Worm (Caenorhabditis elegans) whole organism, young adult: ENCODE data around the gene nhr-88.

ENCODE experiments used
- B0035.1 ChIP-seq: sonication (generic microtip); optimal IDR thresholded peaks from 2 replicates; lab custom pipeline; 2016; ENCODE audit warnings: missing genetic modification characterization, mild to moderate bottlenecking, missing compliant biosample characterization, missing genotype, missing genetic modification reagents
- B0261.1 ChIP-seq: sonication (generic microtip); optimal IDR thresholded peaks from 2 replicates; lab custom pipeline; 2016; ENCODE audit warnings: mild to moderate bottlenecking, missing genetic modification characterization, moderate library complexity, missing compliant biosample characterization
- B0336.3 ChIP-seq: fragments of 200-800 bp; sonication (Bioruptor generic); IDR thresholded peaks from 2 replicates; pipeline ENCODE4 v1.3.6; 2022; ENCODE audit warnings: missing genetic modification characterization, missing compliant biosample characterization
- F10E7.11 ChIP-seq: sonication (generic microtip); optimal IDR thresholded peaks from 2 replicates; lab custom pipeline; 2017; ENCODE audit warnings: mild to moderate bottlenecking, missing genetic modification characterization, moderate library complexity, missing compliant biosample characterization
- F39B2.1 ChIP-seq: fragments of 200-800 bp; sonication (Bioruptor generic); IDR thresholded peaks from 2 replicates; pipeline ENCODE4 v1.3.6; 2022; ENCODE audit warnings: missing genetic modification reagents, missing genetic modification characterization, missing compliant biosample characterization
- F49E8.2 ChIP-seq: sonication (generic microtip); optimal IDR thresholded peaks from 3 replicates; lab custom pipeline; 2017; ENCODE audit warnings: missing genetic modification characterization, mild to moderate bottlenecking, missing compliant biosample characterization, antibody characterized with exemption, moderate library complexity; ENCODE audit not compliant: insufficient read depth
- Y67H2A.10 ChIP-seq: fragments of 200-800 bp; sonication (Bioruptor generic); conservative IDR thresholded peaks from 2 replicates; pipeline ENCODE4 v1.3.6; 2022; ENCODE audit warnings: missing genetic modification reagents, missing genetic modification characterization, missing compliant biosample characterization
- Y79H2A.3 ChIP-seq: fragments of 200-800 bp; sonication (Bioruptor generic); conservative IDR thresholded peaks from 2 replicates; pipeline ENCODE4 v1.3.6; 2022; ENCODE audit warnings: missing genetic modification reagents, missing genetic modification characterization, missing compliant biosample characterization
- Y95B8A.8 ChIP-seq: fragments of 200-800 bp; sonication (Bioruptor generic); IDR thresholded peaks from 2 replicates; pipeline ENCODE4 v1.3.6; 2022; ENCODE audit warnings: missing genetic modification reagents, missing genetic modification characterization, missing compliant biosample characterization
- bed-1 ChIP-seq: fragments of 200-800 bp; sonication (Bioruptor generic); IDR thresholded peaks from 2 replicates; pipeline ENCODE4 v1.3.6; 2022; ENCODE audit warnings: missing genetic modification reagents, missing genetic modification characterization, missing compliant biosample characterization
- ceh-27 ChIP-seq: fragments of 200-800 bp; sonication (Bioruptor generic); optimal IDR thresholded peaks from 2 replicates; lab custom pipeline; 2018; ENCODE audit warnings: mild to moderate bottlenecking, missing genetic modification characterization, moderate library complexity, missing compliant biosample characterization
- ceh-58 ChIP-seq: fragments of 200-800 bp; sonication (Bioruptor generic); IDR thresholded peaks from 2 replicates; pipeline ENCODE4 v1.3.6; 2022; ENCODE audit warnings: missing genetic modification characterization, missing compliant biosample characterization
- hlh-12 ChIP-seq: sonication (generic microtip); optimal IDR thresholded peaks from 2 replicates; lab custom pipeline; 2016; ENCODE audit warnings: missing genetic modification characterization, missing compliant biosample characterization
- hmg-1.2 ChIP-seq: fragments of 200-800 bp; sonication (Bioruptor generic); IDR thresholded peaks from 2 replicates; pipeline ENCODE4 v1.3.6; 2022; ENCODE audit warnings: missing genetic modification reagents, missing genetic modification characterization, missing compliant biosample characterization
- hsf-1 ChIP-seq: fragments of 200-800 bp; sonication (Bioruptor generic); IDR thresholded peaks from 2 replicates; pipeline ENCODE4 v1.3.6; 2022; ENCODE audit warnings: missing genetic modification reagents, missing genetic modification characterization, missing compliant biosample characterization
- lin-26 ChIP-seq: fragments of 200-800 bp; sonication (Bioruptor generic); IDR thresholded peaks from 2 replicates; pipeline ENCODE4 v1.3.6; 2022; ENCODE audit warnings: missing genetic modification reagents, missing genetic modification characterization, missing compliant biosample characterization
- lin-54 ChIP-seq: fragments of 200-800 bp; sonication (Bioruptor generic); optimal IDR thresholded peaks from 2 replicates; lab custom pipeline; 2018; ENCODE audit warnings: mild to moderate bottlenecking, missing genetic modification characterization, missing compliant biosample characterization
- madf-3 ChIP-seq: fragments of 200-800 bp; sonication (Bioruptor generic); IDR thresholded peaks from 2 replicates; pipeline ENCODE4 v1.3.6; 2022; ENCODE audit warnings: missing genetic modification reagents, missing genetic modification characterization, missing compliant biosample characterization
- mcd-1 ChIP-seq: fragments of 200-800 bp; sonication (Bioruptor generic); IDR thresholded peaks from 2 replicates; pipeline ENCODE4 v1.3.6; 2022; ENCODE audit warnings: missing genetic modification reagents, missing genetic modification characterization, missing compliant biosample characterization
- mxl-1 ChIP-seq: sonication (generic microtip); optimal IDR thresholded peaks from 2 replicates; lab custom pipeline; 2016; ENCODE audit warnings: missing genetic modification characterization, missing compliant biosample characterization
- nfya-2 ChIP-seq: fragments of 200-800 bp; sonication (Bioruptor generic); IDR thresholded peaks from 2 replicates; pipeline ENCODE4 v1.3.6; 2022; ENCODE audit warnings: missing genetic modification reagents, missing genetic modification characterization, missing compliant biosample characterization
- pha-4 ChIP-seq: fragments of 150-350 bp; sonication (generic microtip); optimal IDR thresholded peaks from 2 replicates; lab custom pipeline; 2014; ENCODE audit warnings: missing biosample characterization, missing genetic modification reagents, missing genetic modification characterization
- zfh-2 ChIP-seq: fragments of 200-800 bp; sonication (Bioruptor generic); conservative IDR thresholded peaks from 2 replicates; pipeline ENCODE4 v1.3.6; 2022; ENCODE audit warnings: missing genetic modification reagents, missing genetic modification characterization, missing compliant biosample characterization
- ztf-28 ChIP-seq: fragments of 200-800 bp; sonication (Bioruptor generic); IDR thresholded peaks from 2 replicates; pipeline ENCODE4 v1.3.6; 2022; ENCODE audit warnings: missing genetic modification reagents, missing genetic modification characterization, missing compliant biosample characterization

The nhr-88 gene

ce11 chrII:2958308-2958707, 18.1 kb upstream of the nhr-88 start, which contains the start of gene srw-60:
srw-60 (plus strand) TSS chrII:2958608.
- TF ChIP-seq ceh-58 (GFP tag; lab: Robert Waterston, UW): 0 out of 2 replicates have a peak, but pooled peaks have one; percentile 23
- no peak for TF ChIP-seq B0261.1 (tag; lab: Kevin White, UChicago)
- TF ChIP-seq lin-26 (GFP tag; lab: Robert Waterston, UW): no peak

DNA sequence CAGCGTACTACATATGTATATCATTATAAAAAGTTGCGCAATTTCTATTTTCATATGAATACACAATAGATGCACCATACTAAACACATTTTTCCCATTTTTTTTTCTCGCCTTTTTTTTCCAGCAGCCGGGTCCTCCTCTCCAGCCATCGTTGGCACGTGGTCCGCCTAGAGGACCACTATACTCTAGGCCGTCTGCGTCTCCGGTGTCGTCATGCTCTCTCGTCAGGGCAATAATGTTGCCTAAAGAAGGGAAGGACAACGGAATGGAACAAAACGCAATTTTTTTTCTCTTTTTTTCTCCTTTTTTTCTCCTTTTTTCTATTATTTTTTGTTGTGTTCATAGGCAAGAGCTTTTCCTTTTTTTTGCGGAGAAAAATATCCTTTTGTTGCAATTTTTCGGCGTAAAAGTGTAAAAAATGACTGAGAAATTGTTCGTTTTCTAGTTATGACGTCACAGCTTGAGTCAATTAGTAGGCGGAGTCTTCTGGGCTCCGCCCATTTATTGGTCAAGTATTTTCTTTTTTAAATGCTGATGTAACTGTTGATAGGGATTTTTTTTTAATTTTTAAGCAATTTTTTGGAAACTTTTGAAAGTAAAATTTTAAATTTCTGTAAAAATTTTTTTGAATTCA, 13.8 kb upstream of the nhr-88 start:
- 0 out of 2 replicates have a peak, but pooled peaks have one; percentile 8 for TF ChIP-seq mcd-1 (GFP tag; lab: Robert Waterston, UW)
- TF ChIP-seq hlh-12 (tag; lab: Kevin White, UChicago): no peak
- no peak for TF ChIP-seq ztf-28 (GFP tag; lab: Robert Waterston, UW)
- no peak for TF ChIP-seq F49E8.2 (tag; lab: Kevin White, UChicago)
- TF ChIP-seq B0035.1 (tag; lab: Kevin White, UChicago): no peak
- no peak for TF ChIP-seq B0336.3 (GFP tag; lab: Robert Waterston, UW)
- TF ChIP-seq zfh-2: peak; percentile 76
- TF ChIP-seq hmg-1.2 (GFP tag; lab: Robert Waterston, UW): peak; percentile 40; the same call in 1 of the 2 replicates
- no peak for TF ChIP-seq Y79H2A.3
- TF ChIP-seq lin-54 (GFP tag; lab: Kevin White, UChicago): no peak
- TF ChIP-seq bed-1 (GFP tag; lab: Robert Waterston, UW): no peak

DNA sequence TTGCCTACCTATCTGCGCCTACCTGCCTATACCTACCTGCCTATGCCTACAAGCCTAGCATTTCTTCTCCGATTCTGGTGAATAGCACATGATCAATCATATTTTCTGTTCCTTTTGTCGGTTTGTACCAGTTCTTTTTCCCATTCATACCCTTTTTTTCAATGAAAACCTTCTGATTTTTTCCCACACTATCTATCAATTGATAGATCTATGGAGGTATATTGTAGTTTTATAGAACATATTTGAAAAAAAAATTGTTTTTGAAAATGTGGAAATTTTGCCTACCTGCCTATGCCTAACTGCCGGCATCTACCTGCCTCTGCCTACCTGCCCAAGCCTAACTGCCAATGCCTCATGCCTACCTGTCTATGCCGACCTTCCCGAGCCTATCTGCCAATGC, 12.8 kb upstream of the nhr-88 start:
- 0 out of 2 replicates have a peak, but pooled peaks have one; percentile 15 for TF ChIP-seq zfh-2
- no peak for TF ChIP-seq madf-3 (GFP tag; lab: Robert Waterston, UW)
- TF ChIP-seq, all 124 proteins: peak for 1

DNA sequence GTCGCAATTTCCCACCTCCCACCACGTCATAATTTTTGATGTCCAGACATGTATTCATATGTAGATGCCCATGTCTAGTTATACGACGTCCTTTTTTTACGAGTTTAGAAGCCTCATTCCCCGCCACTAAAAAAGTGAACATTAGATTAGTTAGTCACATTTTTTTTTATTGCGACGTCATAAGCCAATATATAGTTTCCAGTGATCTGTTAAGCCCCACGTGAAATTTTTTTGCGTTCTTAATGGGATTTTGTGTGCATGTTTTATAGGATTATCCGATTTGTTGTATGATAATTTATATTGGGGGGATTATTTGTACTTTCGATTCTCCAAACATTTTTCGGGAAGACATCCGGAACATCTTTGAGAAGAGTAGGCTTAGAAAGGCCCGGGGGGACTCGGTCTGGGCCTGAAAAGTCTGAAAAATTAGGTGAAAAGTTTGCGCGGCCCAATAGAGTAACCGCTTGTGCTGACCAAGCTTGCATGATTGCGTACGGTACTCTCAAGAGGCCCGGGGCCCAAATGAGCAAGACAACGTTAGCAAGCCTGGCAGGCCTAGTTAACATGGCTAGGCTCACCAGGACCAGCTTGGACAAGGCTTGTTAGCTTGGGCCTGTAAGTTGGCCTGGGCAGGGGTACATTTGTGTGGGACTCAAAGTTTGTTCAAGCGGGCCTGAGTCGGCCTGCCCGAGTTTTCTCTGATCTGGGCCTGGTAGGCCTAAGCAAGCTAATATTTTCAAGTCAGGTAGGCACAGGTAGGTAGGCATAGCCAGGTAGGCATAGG, 11.0 kb upstream of the nhr-88 start:
- TF ChIP-seq Y95B8A.8 (GFP tag; lab: Robert Waterston, UW) (no peak), zfh-2 (peak; percentile 50; the same call in 1 of the 2 replicates)

- TF ChIP-seq ztf-28 (GFP tag; lab: Robert Waterston, UW) (0 out of 2 replicates have a peak, but pooled peaks have one; percentile 26), pha-4 (tag; lab: Kevin White, UChicago) (no peak), F39B2.1 (GFP tag; lab: Robert Waterston, UW) (no peak), hsf-1 (GFP tag; lab: Robert Waterston, UW) (0 out of 2 replicates have a peak, but pooled peaks have one; percentile 28)
- TF ChIP-seq, all 124 proteins: peak for 2
Measured at ce11 chrII:2966350-2966749, 10.1 kb upstream of the nhr-88 start.

DNA sequence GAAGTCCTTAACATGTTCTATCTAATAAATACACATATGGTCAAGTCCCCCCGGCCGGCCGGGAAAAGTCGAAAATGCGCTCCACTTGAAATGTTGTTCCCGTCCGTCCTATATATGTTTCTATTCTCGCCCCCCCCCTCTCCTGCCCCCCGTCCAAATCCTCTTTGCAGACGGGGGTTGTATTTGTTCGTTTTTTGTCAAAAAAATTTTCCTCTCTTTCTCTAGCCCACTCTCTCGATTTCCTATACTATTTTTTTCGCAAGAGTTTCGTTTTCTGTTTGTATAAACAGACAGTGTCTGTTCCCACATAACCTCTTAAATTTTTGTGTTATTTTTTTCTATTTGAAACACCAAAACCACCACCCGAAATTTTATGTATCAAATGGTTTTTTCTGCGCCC, 9.4 kb upstream of the nhr-88 start:
- TF ChIP-seq hmg-1.2 (GFP tag; lab: Robert Waterston, UW) (peak; percentile 94), nfya-2 (GFP tag; lab: Robert Waterston, UW) (no peak), Y67H2A.10 (GFP tag; lab: Robert Waterston, UW) (no peak), B0035.1 (tag; lab: Kevin White, UChicago) (no peak), ztf-28 (GFP tag; lab: Robert Waterston, UW) (no peak), mxl-1 (tag; lab: Kevin White, UChicago) (no peak), ceh-27 (GFP tag; lab: Kevin White, UChicago) (no peak), F10E7.11 (tag; lab: Kevin White, UChicago) (no peak)
